Fruit fly (Drosophila melanogaster): ENCODE measurements around the gene CG43124.

DNA sequence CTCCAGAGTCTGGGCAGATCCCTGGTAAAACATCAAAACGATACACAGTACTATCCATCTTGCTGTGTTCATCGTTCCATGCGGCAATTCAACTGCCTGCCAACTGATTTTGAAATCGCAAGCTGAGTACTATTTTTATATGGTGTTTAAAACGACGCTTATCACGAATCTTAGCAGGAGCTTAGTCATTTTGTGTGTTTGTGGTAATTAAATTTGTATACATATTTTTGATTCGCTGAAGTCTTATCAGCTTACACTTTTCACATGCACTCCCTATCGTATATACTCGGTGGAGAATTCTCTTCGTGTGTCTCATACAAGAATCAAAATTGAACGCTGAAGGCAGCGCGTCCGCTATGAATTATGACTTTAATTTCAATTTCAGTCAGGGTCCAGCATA lies at the start of gene CG43124:
- TF ChIP-seq Eip78C (GFP tag) (no peak), CG16779 (tag; optimal IDR thresholded peaks at IDR 0.05) (no peak), pdm3 (GFP tag; optimal IDR thresholded peaks at IDR 0.05) (no peak), CG7368 (GFP tag; optimal IDR thresholded peaks at IDR 0.05) (no peak), CG3919 (GFP tag; optimal IDR thresholded peaks at IDR 0.05) (no peak), Ets96B (tag; optimal IDR thresholded peaks at IDR 0.05) (no peak)

All from whole organism, prepupa.